Worm (Caenorhabditis elegans) whole organism, mixed stage, embryonic: Measurements from ENCODE around the gene T26A8.3.

Source experiments
- lin-13 ChIP-seq: fragments of 150-350 bp; optimal IDR thresholded peaks from 2 replicates; lab custom pipeline; 2014; ENCODE audit warnings: missing biosample characterization, missing genetic modification characterization
- mep-1 ChIP-seq: fragments of 150-350 bp; optimal IDR thresholded peaks from 2 replicates; lab custom pipeline; 2017; ENCODE audit warnings: missing biosample characterization, missing genetic modification reagents, missing genetic modification characterization, inconsistent platforms
- nhr-237 ChIP-seq: fragments of 150-350 bp; optimal IDR thresholded peaks from 2 replicates; lab custom pipeline; 2014; ENCODE audit warnings: missing biosample characterization, missing genetic modification characterization
- pha-4 ChIP-seq: fragments of 150-350 bp; optimal IDR thresholded peaks from 2 replicates; lab custom pipeline; 2018; ENCODE audit warnings: missing biosample characterization, missing genetic modification reagents, missing genetic modification characterization
- unc-39 ChIP-seq: fragments of 150-350 bp; optimal IDR thresholded peaks from 2 replicates; lab custom pipeline; 2014; ENCODE audit warnings: missing biosample characterization, missing genetic modification characterization
- ztf-11 ChIP-seq: fragments of 150-350 bp; optimal IDR thresholded peaks from 2 replicates; lab custom pipeline; 2014; ENCODE audit warnings: missing biosample characterization, missing genetic modification characterization

DNA sequence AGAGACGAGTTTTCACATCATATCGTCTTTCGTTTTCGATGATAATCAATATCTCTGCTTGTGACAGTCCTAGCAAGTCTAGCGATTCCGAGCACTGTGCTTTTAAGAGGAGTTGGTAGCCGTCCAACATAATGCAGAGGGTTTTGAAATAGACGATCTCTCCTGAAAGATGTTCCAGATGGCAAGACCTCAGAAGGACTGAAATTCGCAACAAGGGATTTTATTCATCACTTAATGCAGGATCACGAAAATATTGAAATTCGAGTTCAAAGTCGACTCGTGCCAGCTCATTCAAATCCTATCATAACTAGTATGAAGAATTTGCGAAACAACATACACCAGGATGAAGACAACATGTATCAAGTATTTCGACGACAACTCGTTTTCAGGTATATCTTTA lies 48.9 kb downstream of the T26A8.3 start, which contains the start of gene D2096.7:
- TF ChIP-seq nhr-237 (no peak), ztf-11 (tag; lab: Kevin White, UChicago) (no peak), mep-1 (tag; lab: Kevin White, UChicago) (no peak), lin-13 (tag; lab: Kevin White, UChicago) (no peak), unc-39 (no peak), pha-4 (tag; lab: Kevin White, UChicago) (no peak)
